Worm (Caenorhabditis elegans): ENCODE measurements around the gene ZK669.2.

- TF ChIP-seq pha-4 (tag; optimal IDR thresholded peaks at IDR 0.05) (no peak), ama-1 (optimal IDR thresholded peaks at IDR 0.05) (no peak), nfya-1 (tag; optimal IDR thresholded peaks at IDR 0.05) (no peak), elt-2 (tag; optimal IDR thresholded peaks at IDR 0.05) (no peak), lin-11 (tag; optimal IDR thresholded peaks at IDR 0.05) (no peak), T23F11.4 (GFP tag; optimal IDR thresholded peaks at IDR 0.05) (no peak), dve-1 (tag; optimal IDR thresholded peaks at IDR 0.05) (no peak)
These were observed 24.2 kb upstream of the ZK669.2 start for ce11 chrII:7962181-7962580.
